Fruit fly (Drosophila melanogaster) whole organism, pupa: Measurements from ENCODE around the gene CG11367.

Experiments
- CG12605 ChIP-seq: fragments of 200-800 bp; sonication (Bioruptor generic); IDR thresholded peaks from 2 replicates; pipeline ENCODE4 v1.3.6; 2022; ENCODE audit warnings: missing biosample characterization, missing genetic modification characterization
- CG15710 ChIP-seq: fragments of 200-800 bp; sonication (Bioruptor generic); optimal IDR thresholded peaks from 2 replicates; lab custom pipeline; 2018; ENCODE audit warnings: missing biosample characterization, mild to moderate bottlenecking, missing genetic modification characterization, moderate library complexity

- TF ChIP-seq CG15710 = no peak
- TF ChIP-seq CG12605 (GFP tag; lab: Robert Waterston, UW) = no peak
Measured at dm6 chr3L:22729466-22729865, 1.6 kb downstream of the CG11367 start, which contains the start of gene CG32454.
